Fruit fly (Drosophila melanogaster) whole organism, embryonic: ENCODE data around the gene stac.
A peak's percentile ranks its signal among the peaks of the same experiment; 100 is the strongest.

Experiments
- Ada2b ChIP-seq: fragments of 200-800 bp; sonication (Bioruptor generic); IDR thresholded peaks from 2 replicates; pipeline ENCODE4 v1.3.6; 2022; ENCODE audit warnings: missing biosample characterization, missing genetic modification characterization
- Atf3 ChIP-seq: fragments of 200-800 bp; sonication (Bioruptor generic); optimal IDR thresholded peaks from 3 replicates; lab custom pipeline; 2016; ENCODE audit warnings: missing biosample characterization, missing genetic modification characterization
- CG10321 ChIP-seq: fragments of 200-800 bp; sonication (Bioruptor generic); IDR thresholded peaks from 2 replicates; pipeline ENCODE4 v1.3.6; 2022; ENCODE audit warnings: missing biosample characterization, missing genetic modification characterization
- CG11695 ChIP-seq: fragments of 200-800 bp; sonication (Bioruptor generic); IDR thresholded peaks from 3 replicates; pipeline ENCODE4 v1.3.6; 2022; ENCODE audit warnings: missing biosample characterization, missing genetic modification characterization
- CG12104 ChIP-seq: fragments of 200-800 bp; sonication (Bioruptor generic); optimal IDR thresholded peaks from 3 replicates; lab custom pipeline; 2016; ENCODE audit warnings: missing biosample characterization, missing genetic modification characterization
- CG12659 ChIP-seq: fragments of 200-800 bp; sonication (Bioruptor generic); optimal IDR thresholded peaks from 3 replicates; lab custom pipeline; 2017; ENCODE audit warnings: mild to moderate bottlenecking, missing biosample characterization, missing genetic modification reagents, missing genetic modification characterization
- CG14860 ChIP-seq: fragments of 200-800 bp; sonication (Bioruptor generic); IDR thresholded peaks from 3 replicates; pipeline ENCODE4 v1.3.6; 2022; ENCODE audit warnings: missing biosample characterization, missing genetic modification characterization; ENCODE audit not compliant: partially characterized antibody
- CG16813 ChIP-seq: fragments of 200-800 bp; sonication (Bioruptor generic); IDR thresholded peaks from 3 replicates; pipeline ENCODE4 v1.3.6; 2022; ENCODE audit warnings: missing biosample characterization, missing genetic modification characterization; ENCODE audit not compliant: partially characterized antibody
- CG17328 ChIP-seq: fragments of 200-800 bp; sonication (Bioruptor generic); IDR thresholded peaks from 2 replicates; pipeline ENCODE4 v1.3.6; 2022; ENCODE audit warnings: missing biosample characterization, missing genetic modification characterization
- CG17361 ChIP-seq: fragments of 200-800 bp; sonication (Bioruptor generic); IDR thresholded peaks from 3 replicates; pipeline ENCODE4 v1.3.6; 2022; ENCODE audit warnings: missing biosample characterization, missing genetic modification characterization
- CG17802 ChIP-seq: fragments of 200-800 bp; sonication (Bioruptor generic); optimal IDR thresholded peaks from 2 replicates; lab custom pipeline; 2018; ENCODE audit warnings: missing biosample characterization, mild to moderate bottlenecking, missing genetic modification characterization, moderate library complexity
- CG1832 ChIP-seq: fragments of 200-800 bp; sonication (Bioruptor generic); optimal IDR thresholded peaks from 2 replicates; lab custom pipeline; 2017; ENCODE audit warnings: missing biosample characterization, mild to moderate bottlenecking, missing genetic modification characterization, inconsistent platforms
- CG2116 ChIP-seq: fragments of 200-800 bp; sonication (Bioruptor generic); optimal IDR thresholded peaks from 3 replicates; lab custom pipeline; 2018; ENCODE audit warnings: missing biosample characterization, mild to moderate bottlenecking, missing genetic modification characterization
- CG42726 ChIP-seq: fragments of 200-800 bp; sonication (Bioruptor generic); IDR thresholded peaks from 2 replicates; pipeline ENCODE4 v1.3.6; 2022; ENCODE audit warnings: missing biosample characterization, missing genetic modification characterization; ENCODE audit not compliant: partially characterized antibody
- CG4328 ChIP-seq: fragments of 200-800 bp; sonication (Bioruptor generic); optimal IDR thresholded peaks from 3 replicates; lab custom pipeline; 2017; ENCODE audit warnings: missing biosample characterization, missing genetic modification reagents, missing genetic modification characterization
- CG4617 ChIP-seq: fragments of 200-800 bp; sonication (Bioruptor generic); optimal IDR thresholded peaks from 3 replicates; lab custom pipeline; 2016; ENCODE audit warnings: missing biosample characterization, missing genetic modification characterization, borderline replicate concordance
- CG5180 ChIP-seq: fragments of 200-800 bp; sonication (Bioruptor generic); optimal IDR thresholded peaks from 3 replicates; lab custom pipeline; 2017; ENCODE audit warnings: missing biosample characterization, missing genetic modification characterization, mild to moderate bottlenecking, moderate library complexity, missing genetic modification reagents
- CG6689 ChIP-seq: fragments of 200-800 bp; sonication (Bioruptor generic); IDR thresholded peaks from 2 replicates; pipeline ENCODE4 v1.3.6; 2022; ENCODE audit warnings: missing biosample characterization, missing genetic modification characterization
- CG6765 ChIP-seq: fragments of 200-800 bp; sonication (Bioruptor generic); optimal IDR thresholded peaks from 3 replicates; lab custom pipeline; 2017; ENCODE audit warnings: missing biosample characterization, mild to moderate bottlenecking, missing genetic modification characterization
- CG7357 ChIP-seq: fragments of 200-800 bp; sonication (Bioruptor generic); IDR thresholded peaks from 3 replicates; pipeline ENCODE4 v1.3.6; 2022; ENCODE audit warnings: missing biosample characterization, missing genetic modification characterization
- CG7987 ChIP-seq: fragments of 200-800 bp; sonication (Bioruptor generic); optimal IDR thresholded peaks from 2 replicates; lab custom pipeline; 2018; ENCODE audit warnings: missing biosample characterization, mild to moderate bottlenecking, missing genetic modification characterization, moderate library complexity
- CG8290 ChIP-seq, 3 experiments: fragments of 200-800 bp; sonication (Bioruptor generic); optimal IDR thresholded peaks; 2 replicates each; lab custom pipeline; 2016 to 2019; ENCODE audit warnings: missing biosample characterization in 3 of 3, missing genetic modification characterization in 3 of 3, mild to moderate bottlenecking in 2 of 3, moderate library complexity in 1 of 3
- CoRest ChIP-seq: fragments of 200-800 bp; sonication (Bioruptor generic); optimal IDR thresholded peaks from 3 replicates; lab custom pipeline; 2018; ENCODE audit warnings: missing biosample characterization, mild to moderate bottlenecking, missing genetic modification characterization, moderate library complexity
- CrebB ChIP-seq: fragments of 200-800 bp; sonication (Bioruptor generic); optimal IDR thresholded peaks from 3 replicates; lab custom pipeline; 2018; ENCODE audit warnings: missing biosample characterization, mild to moderate bottlenecking, missing genetic modification characterization
- Dfd ChIP-seq, 2 experiments: fragments of >200 bp; optimal IDR thresholded peaks; 2 replicates each; lab custom pipeline; 2017; ENCODE audit warnings: missing biosample characterization in 2 of 2, missing genetic modification characterization in 2 of 2
- Dp ChIP-seq: fragments of 200-800 bp; sonication (Bioruptor generic); optimal IDR thresholded peaks from 2 replicates; lab custom pipeline; 2018; ENCODE audit warnings: missing biosample characterization, mild to moderate bottlenecking, missing genetic modification characterization, moderate library complexity
- HmgD ChIP-seq: fragments of 200-800 bp; sonication (Bioruptor generic); optimal IDR thresholded peaks from 3 replicates; lab custom pipeline; 2016; ENCODE audit warnings: missing biosample characterization, missing genetic modification characterization
- Jarid2 ChIP-seq: fragments of 200-800 bp; sonication (Bioruptor generic); optimal IDR thresholded peaks from 3 replicates; lab custom pipeline; 2017; ENCODE audit warnings: mild to moderate bottlenecking, missing biosample characterization, missing genetic modification reagents, missing genetic modification characterization
- Kr ChIP-seq: fragments of 200-800 bp; sonication (Bioruptor generic); optimal IDR thresholded peaks from 2 replicates; lab custom pipeline; 2017; ENCODE audit warnings: missing biosample characterization, mild to moderate bottlenecking, missing genetic modification characterization
- Med ChIP-seq: fragments of 200-800 bp; sonication (Bioruptor generic); peaks from one replicate; lab custom pipeline; 2016; ENCODE audit warnings: missing biosample characterization, missing genetic modification characterization, mild to moderate bottlenecking, inconsistent platforms, moderate library complexity
- Nf-YB ChIP-seq: fragments of 200-800 bp; sonication (Bioruptor generic); optimal IDR thresholded peaks from 3 replicates; lab custom pipeline; 2019; ENCODE audit warnings: missing biosample characterization, mild to moderate bottlenecking, missing genetic modification characterization, moderate library complexity
- Nf-YC ChIP-seq: fragments of 200-800 bp; optimal IDR thresholded peaks from 3 replicates; lab custom pipeline; 2019; ENCODE audit warnings: missing biosample characterization, mild to moderate bottlenecking, missing genetic modification characterization, moderate library complexity
- NfI ChIP-seq: fragments of 200-800 bp; sonication (Bioruptor generic); optimal IDR thresholded peaks from 3 replicates; lab custom pipeline; 2018; ENCODE audit warnings: missing biosample characterization, mild to moderate bottlenecking, missing genetic modification characterization, moderate library complexity
- Poxn ChIP-seq: fragments of 200-800 bp; sonication (Bioruptor generic); IDR thresholded peaks from 2 replicates; pipeline ENCODE4 v1.3.6; 2022; ENCODE audit warnings: missing biosample characterization, missing genetic modification characterization
- Usf ChIP-seq: fragments of 200-800 bp; sonication (Bioruptor generic); optimal IDR thresholded peaks from 2 replicates; lab custom pipeline; 2017; ENCODE audit warnings: missing genotype, missing biosample characterization, missing genetic modification characterization
- Xrp1 ChIP-seq: fragments of 200-800 bp; sonication (Bioruptor generic); IDR thresholded peaks from 2 replicates; pipeline ENCODE4 v1.3.6; 2022; ENCODE audit warnings: missing biosample characterization, missing genetic modification characterization
- al ChIP-seq: fragments of 200-800 bp; sonication (Bioruptor generic); IDR thresholded peaks from 2 replicates; pipeline ENCODE4 v1.3.6; 2022; ENCODE audit warnings: missing biosample characterization, missing genetic modification characterization
- crc ChIP-seq: fragments of 200-800 bp; sonication (Bioruptor generic); optimal IDR thresholded peaks from 2 replicates; lab custom pipeline; 2016; ENCODE audit warnings: missing biosample characterization, missing genetic modification characterization
- croc ChIP-seq: fragments of 200-800 bp; sonication (Bioruptor generic); conservative IDR thresholded peaks from 3 replicates; pipeline ENCODE4 v1.3.6; 2022; ENCODE audit warnings: missing biosample characterization, missing genetic modification characterization
- grau ChIP-seq: fragments of 200-800 bp; optimal IDR thresholded peaks from 3 replicates; lab custom pipeline; 2019; ENCODE audit warnings: missing biosample characterization, mild to moderate bottlenecking, missing genetic modification characterization, moderate library complexity
- h ChIP-seq: fragments of >200 bp; optimal IDR thresholded peaks from 2 replicates; lab custom pipeline; 2017
- jing ChIP-seq: fragments of 200-800 bp; sonication (Bioruptor generic); optimal IDR thresholded peaks from 2 replicates; lab custom pipeline; 2018; ENCODE audit warnings: missing biosample characterization, mild to moderate bottlenecking, missing genetic modification characterization
- luna ChIP-seq: fragments of 200-800 bp; sonication (Bioruptor generic); optimal IDR thresholded peaks from 2 replicates; lab custom pipeline; 2016; ENCODE audit warnings: missing biosample characterization, missing genetic modification characterization
- mld ChIP-seq: fragments of 200-800 bp; sonication (Bioruptor generic); IDR thresholded peaks from 3 replicates; pipeline ENCODE4 v1.3.6; 2022; ENCODE audit warnings: missing biosample characterization, missing genetic modification characterization; ENCODE audit not compliant: partially characterized antibody
- nom ChIP-seq: fragments of 200-800 bp; sonication (Bioruptor generic); optimal IDR thresholded peaks from 2 replicates; lab custom pipeline; 2017; ENCODE audit warnings: missing biosample characterization, missing genetic modification characterization, mild to moderate bottlenecking, moderate library complexity, missing genetic modification reagents
- oc ChIP-seq: fragments of 200-800 bp; sonication (Bioruptor generic); optimal IDR thresholded peaks from 2 replicates; lab custom pipeline; 2018; ENCODE audit warnings: missing biosample characterization, mild to moderate bottlenecking, missing genetic modification characterization, moderate library complexity
- peb ChIP-seq: fragments of 200-800 bp; sonication (Bioruptor generic); IDR thresholded peaks from 2 replicates; pipeline ENCODE4 v1.3.6; 2022; ENCODE audit warnings: missing biosample characterization, missing genetic modification characterization
- pfk ChIP-seq: fragments of 200-800 bp; sonication (Bioruptor generic); optimal IDR thresholded peaks from 2 replicates; lab custom pipeline; 2018; ENCODE audit warnings: missing biosample characterization, mild to moderate bottlenecking, missing genetic modification characterization, moderate library complexity
- psq ChIP-seq: fragments of 200-800 bp; sonication (Bioruptor generic); optimal IDR thresholded peaks from 2 replicates; lab custom pipeline; 2017; ENCODE audit warnings: missing biosample characterization, missing genetic modification characterization
- sens-2 ChIP-seq: fragments of 200-800 bp; sonication (Bioruptor generic); IDR thresholded peaks from 2 replicates; pipeline ENCODE4 v1.3.6; 2022; ENCODE audit warnings: missing biosample characterization, missing genetic modification characterization
- tio ChIP-seq: fragments of 200-800 bp; sonication (Bioruptor generic); optimal IDR thresholded peaks from 2 replicates; lab custom pipeline; 2017; ENCODE audit warnings: missing biosample characterization, missing genetic modification characterization, inconsistent platforms
- z ChIP-seq: fragments of 200-800 bp; sonication (Bioruptor generic); IDR thresholded peaks from 3 replicates; pipeline ENCODE4 v1.3.6; 2022; ENCODE audit warnings: missing biosample characterization, missing genetic modification characterization

The stac gene

DNA sequence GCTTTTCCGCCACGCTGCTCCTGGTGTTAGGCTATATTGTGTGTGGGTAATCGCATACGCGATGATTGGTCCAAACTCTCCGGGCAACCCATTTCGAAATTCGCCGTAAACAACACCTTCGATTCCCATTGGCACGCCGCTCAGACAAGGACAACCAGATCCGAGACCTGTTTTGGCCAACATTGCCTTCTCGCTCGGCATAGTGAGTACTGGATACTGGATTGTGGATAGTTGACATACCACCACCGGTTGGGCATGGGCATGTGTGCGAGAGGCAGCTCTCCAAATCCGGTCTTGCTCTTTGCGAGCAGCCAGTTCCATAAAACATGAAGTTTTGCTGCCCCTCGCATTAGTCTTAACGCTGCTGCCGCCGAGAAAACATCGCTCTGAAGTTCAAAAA is 38.6 kb downstream of the stac start, which contains the start of gene fd96Cb (continued):
- TF ChIP-seq Jarid2 (GFP tag; lab: Kevin White, UChicago) (peak; percentile 73), CG6765 (GFP tag; lab: Kevin White, UChicago) (no peak), Usf (GFP tag; lab: Kevin White, UChicago) (no peak), Ada2b (GFP tag; lab: Robert Waterston, UW) (no peak), CoRest (no peak), z (GFP tag; lab: Robert Waterston, UW) (no peak), CG8290 (GFP tag; optimal IDR thresholded peaks at IDR 0.05; lab: Kevin White, UChicago) (no peak), CG8290 (tag; optimal IDR thresholded peaks at IDR 0.05; lab: Kevin White, UChicago) (no peak), mld (GFP tag; lab: Robert Waterston, UW) (0 out of 3 replicates have a peak, but pooled peaks have one; percentile 55), CG17361 (GFP tag; lab: Robert Waterston, UW) (no peak), Nf-YC (tag; lab: Kevin White, UChicago) (peak; percentile 100), tio (GFP tag; lab: Kevin White, UChicago) (no peak), CG14860 (GFP tag; lab: Robert Waterston, UW) (no peak), CG7987 (GFP tag; lab: Kevin White, UChicago) (no peak), HmgD (peak; percentile 21), CG1832 (peak; percentile 88), CrebB (tag; lab: Kevin White, UChicago) (no peak), CG10321 (GFP tag; lab: Robert Waterston, UW) (peak; percentile 94), CG7357 (GFP tag; lab: Robert Waterston, UW) (no peak), Kr (no peak), grau (no peak), NfI (GFP tag; lab: Kevin White, UChicago) (no peak), CG2116 (GFP tag; lab: Kevin White, UChicago) (no peak), h (lab: Kevin White, UChicago) (no peak), Nf-YB (GFP tag; lab: Kevin White, UChicago) (peak; percentile 100), jing (peak; percentile 34), crc (GFP tag; lab: Kevin White, UChicago) (no peak), CG17328 (GFP tag; lab: Robert Waterston, UW) (no peak), al (GFP tag; lab: Robert Waterston, UW) (no peak), nom (GFP tag; lab: Kevin White, UChicago) (peak; percentile 31), CG5180 (GFP tag; lab: Kevin White, UChicago) (no peak), Dp (GFP tag; lab: Kevin White, UChicago) (no peak), psq (GFP tag; lab: Kevin White, UChicago) (no peak), oc (peak; percentile 64), CG12104 (GFP tag; lab: Kevin White, UChicago) (no peak), Poxn (GFP tag; lab: Robert Waterston, UW) (no peak), CG12659 (GFP tag; lab: Kevin White, UChicago) (no peak), croc (GFP tag; lab: Robert Waterston, UW) (no peak), peb (GFP tag; lab: Robert Waterston, UW) (no peak), sens-2 (GFP tag; lab: Robert Waterston, UW) (no peak)

DNA sequence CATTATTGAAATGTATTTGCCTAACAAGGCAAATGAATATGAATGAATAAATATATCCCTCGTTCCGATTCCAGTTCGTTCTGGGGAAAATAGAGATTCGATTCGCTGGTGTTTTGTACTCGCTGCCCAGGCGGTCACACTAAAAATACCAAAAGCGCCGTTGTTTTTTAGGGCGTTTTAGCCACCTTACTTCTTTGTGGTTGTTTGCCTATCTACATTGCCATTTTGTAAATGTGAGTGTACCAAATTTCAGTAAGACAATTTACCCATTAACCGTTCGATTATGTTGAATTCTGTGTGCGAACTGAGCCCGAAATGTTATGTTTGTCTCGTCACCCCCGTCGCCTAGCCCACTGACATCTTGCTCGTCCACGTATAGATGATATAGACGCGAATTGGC is 41.4 kb downstream of the stac start, which contains the start of the genes CG33095 and CG33096:
Gene CG33095 (plus strand): TSS at position 187 of the 400 bp plus-strand sequence.
Gene CG33096 (plus strand): TSS at position 187 of the 400 bp plus-strand sequence.
- TF ChIP-seq luna (GFP tag; lab: Kevin White, UChicago) (no peak), CG4328 (GFP tag; lab: Kevin White, UChicago) (no peak), Xrp1 (no peak), CG17802 (tag; lab: Kevin White, UChicago) (no peak), Jarid2 (GFP tag; lab: Kevin White, UChicago) (peak; percentile 21), CG11695 (0 out of 3 replicates have a peak, but pooled peaks have one; percentile 10), CG4617 (peak; percentile 84), Atf3 (GFP tag; lab: Kevin White, UChicago) (no peak), CG6689 (GFP tag; lab: Robert Waterston, UW) (peak; percentile 85), CG16813 (GFP tag; lab: Robert Waterston, UW) (0 out of 3 replicates have a peak, but pooled peaks have one; percentile 43), Dfd (GFP tag; optimal IDR thresholded peaks at IDR 0.05; lab: Kevin White, UChicago) (no peak), pfk (peak; percentile 69), Med (GFP tag; lab: Kevin White, UChicago) (peak; percentile 77), CG42726 (no peak)
